Fruit fly (Drosophila melanogaster): ENCODE measurements around the gene Neurochondrin.

The Neurochondrin gene

DNA sequence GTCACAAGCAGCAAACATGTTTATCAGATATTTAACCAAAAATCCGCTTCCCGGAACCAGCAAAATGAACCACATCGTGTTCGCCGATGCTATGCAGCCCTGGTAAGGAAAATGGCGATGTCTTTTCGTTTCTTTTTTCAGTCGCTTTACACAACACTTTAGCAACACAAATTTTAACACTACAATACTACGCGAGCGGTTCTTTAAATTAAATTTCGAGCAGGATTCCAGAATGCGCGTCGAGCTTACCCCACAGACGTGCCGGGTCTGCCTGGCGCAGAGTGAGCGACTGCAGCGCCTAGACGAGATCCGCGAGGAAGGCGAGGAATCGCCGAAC is 11.2 kb upstream of the Neurochondrin start, which contains the start of gene Zif:
Gene Zif, plus strand, starts transcription at position 34 of the 337 bp plus-strand sequence.
- TF ChIP-seq eg (GFP tag; IDR thresholded peaks at IDR 0.05) (no peak), CG8632 (GFP tag; optimal IDR thresholded peaks at IDR 0.05) (no peak), CG6808 (GFP tag; optimal IDR thresholded peaks at IDR 0.05) (no peak), Hr38 (GFP tag; optimal IDR thresholded peaks at IDR 0.05) (no peak), Hr39 (GFP tag; optimal IDR thresholded peaks at IDR 0.05) (peak; percentile 64), Smox (GFP tag; optimal IDR thresholded peaks at IDR 0.05) (no peak), CG9139 (GFP tag; optimal IDR thresholded peaks at IDR 0.05) (no peak), CG34406 (GFP tag; optimal IDR thresholded peaks at IDR 0.05) (no peak), Ets96B (tag; optimal IDR thresholded peaks at IDR 0.05) (no peak), spab (GFP tag; optimal IDR thresholded peaks at IDR 0.05) (no peak), Eip75B (GFP tag; optimal IDR thresholded peaks at IDR 0.05) (no peak), dsx (GFP tag; optimal IDR thresholded peaks at IDR 0.05; ENCODE audit: poor library complexity, severe bottlenecking) (no peak), fkh (GFP tag; optimal IDR thresholded peaks at IDR 0.05) (no peak), CG6163 (GFP tag; IDR thresholded peaks at IDR 0.05) (no peak; the same call in 2 of the 3 replicates), Hr4 (GFP tag; optimal IDR thresholded peaks at IDR 0.05) (no peak), CG11902 (GFP tag; optimal IDR thresholded peaks at IDR 0.05) (peak; percentile 17), CG16779 (tag; optimal IDR thresholded peaks at IDR 0.05) (no peak), CG15336 (GFP tag; IDR thresholded peaks at IDR 0.05) (0 out of 2 replicates have a peak, but pooled peaks have one; percentile 21), CG10631 (GFP tag; optimal IDR thresholded peaks at IDR 0.05) (no peak), Met (GFP tag; optimal IDR thresholded peaks at IDR 0.05) (no peak), dac (GFP tag; optimal IDR thresholded peaks at IDR 0.05) (no peak), Eip93F (GFP tag; optimal IDR thresholded peaks at IDR 0.05) (no peak), svp (GFP tag) (no peak), CG1621 (tag; optimal IDR thresholded peaks at IDR 0.05) (no peak), acj6 (GFP tag; optimal IDR thresholded peaks at IDR 0.05) (peak; percentile 28), pdm3 (GFP tag; optimal IDR thresholded peaks at IDR 0.05) (no peak), topi (GFP tag; optimal IDR thresholded peaks at IDR 0.05) (peak; percentile 50), lz (GFP tag; optimal IDR thresholded peaks at IDR 0.05) (peak; percentile 46), net (GFP tag; optimal IDR thresholded peaks at IDR 0.05) (no peak), CG6276 (GFP tag; optimal IDR thresholded peaks at IDR 0.05) (no peak), CG4318 (GFP tag; optimal IDR thresholded peaks at IDR 0.05) (no peak), CG6854 (GFP tag; optimal IDR thresholded peaks at IDR 0.05) (peak; percentile 40), Sox102F (GFP tag; optimal IDR thresholded peaks at IDR 0.05) (no peak), CG11294 (GFP tag; IDR thresholded peaks at IDR 0.05) (no peak; the same call in 1 of the 2 replicates), Eip78C (GFP tag) (peak; percentile 82), ss (GFP tag; optimal IDR thresholded peaks at IDR 0.05) (no peak), CG8319 (GFP tag; optimal IDR thresholded peaks at IDR 0.05) (no peak), Lpt (GFP tag; optimal IDR thresholded peaks at IDR 0.05) (no peak), Gug (GFP tag; IDR thresholded peaks at IDR 0.05) (0 out of 2 replicates have a peak, but pooled peaks have one; percentile 29), OdsH (GFP tag; optimal IDR thresholded peaks at IDR 0.05) (peak; percentile 54), CG31627 (GFP tag; optimal IDR thresholded peaks at IDR 0.05) (peak; percentile 64), CG10669 (GFP tag; optimal IDR thresholded peaks at IDR 0.05) (no peak), CG3919 (GFP tag; optimal IDR thresholded peaks at IDR 0.05) (no peak), CG7368 (GFP tag; optimal IDR thresholded peaks at IDR 0.05) (no peak), achi (GFP tag; optimal IDR thresholded peaks at IDR 0.05) (peak; percentile 9), CG11762 (GFP tag; optimal IDR thresholded peaks at IDR 0.05; ENCODE audit: insufficient read depth) (no peak), fd85E (GFP tag; optimal IDR thresholded peaks at IDR 0.05) (peak; percentile 10), CG32006 (GFP tag; optimal IDR thresholded peaks at IDR 0.05) (no peak), Sox14 (GFP tag; optimal IDR thresholded peaks at IDR 0.05) (peak; percentile 30), vri (GFP tag; optimal IDR thresholded peaks at IDR 0.05) (no peak), CG8119 (GFP tag; IDR thresholded peaks at IDR 0.05) (no peak), CG6792 (GFP tag; optimal IDR thresholded peaks at IDR 0.05) (peak; percentile 14), fd59A (GFP tag; optimal IDR thresholded peaks at IDR 0.05) (no peak)
